Worm (Caenorhabditis elegans) whole organism, young adult: ENCODE data around the gene hot-8.

Experiments
- B0261.1 ChIP-seq: sonication (generic microtip); optimal IDR thresholded peaks from 2 replicates; lab custom pipeline; 2016; ENCODE audit warnings: mild to moderate bottlenecking, missing genetic modification characterization, moderate library complexity, missing compliant biosample characterization
- D2030.7 ChIP-seq: fragments of 200-800 bp; sonication (Bioruptor generic); IDR thresholded peaks from 2 replicates; pipeline ENCODE4 v1.3.6; 2022; ENCODE audit warnings: missing genetic modification reagents, missing genetic modification characterization, missing compliant biosample characterization
- F57A8.1 ChIP-seq: fragments of 200-800 bp; sonication (Bioruptor generic); optimal IDR thresholded peaks from 2 replicates; lab custom pipeline; 2018; ENCODE audit warnings: mild to moderate bottlenecking, missing genetic modification characterization, moderate library complexity, missing compliant biosample characterization
- F57C9.4 ChIP-seq: sonication (generic microtip); optimal IDR thresholded peaks from 2 replicates; lab custom pipeline; 2017; ENCODE audit warnings: mild to moderate bottlenecking, missing genetic modification characterization, missing compliant biosample characterization
- K11D2.4 ChIP-seq: fragments of 200-800 bp; sonication (Bioruptor generic); IDR thresholded peaks from 2 replicates; pipeline ENCODE4 v1.3.6; 2022; ENCODE audit warnings: missing genetic modification reagents, missing genetic modification characterization, missing compliant biosample characterization
- Y95B8A.8 ChIP-seq: fragments of 200-800 bp; sonication (Bioruptor generic); IDR thresholded peaks from 2 replicates; pipeline ENCODE4 v1.3.6; 2022; ENCODE audit warnings: missing genetic modification reagents, missing genetic modification characterization, missing compliant biosample characterization
- aptf-3 ChIP-seq: fragments of 200-800 bp; sonication (Bioruptor generic); IDR thresholded peaks from 2 replicates; pipeline ENCODE4 v1.3.6; 2022; ENCODE audit warnings: missing genetic modification characterization, missing compliant biosample characterization
- athp-1 ChIP-seq: sonication (generic microtip); optimal IDR thresholded peaks from 2 replicates; lab custom pipeline; 2017; ENCODE audit warnings: mild to moderate bottlenecking, missing genetic modification characterization, missing compliant biosample characterization
- attf-5 ChIP-seq: fragments of 200-800 bp; sonication (Bioruptor generic); optimal IDR thresholded peaks from 2 replicates; lab custom pipeline; 2018; ENCODE audit warnings: mild to moderate bottlenecking, missing genetic modification characterization, missing compliant biosample characterization
- bed-1 ChIP-seq: fragments of 200-800 bp; sonication (Bioruptor generic); IDR thresholded peaks from 2 replicates; pipeline ENCODE4 v1.3.6; 2022; ENCODE audit warnings: missing genetic modification reagents, missing genetic modification characterization, missing compliant biosample characterization
- bed-2 ChIP-seq: fragments of 200-800 bp; sonication (Bioruptor generic); IDR thresholded peaks from 2 replicates; pipeline ENCODE4 v1.3.6; 2022; ENCODE audit warnings: missing genetic modification reagents, missing genetic modification characterization, missing compliant biosample characterization
- die-1 ChIP-seq: sonication (generic microtip); optimal IDR thresholded peaks from 2 replicates; lab custom pipeline; 2016; ENCODE audit warnings: missing genotype, mild to moderate bottlenecking, missing genetic modification characterization, missing compliant biosample characterization
- dox-1 ChIP-seq: fragments of 200-800 bp; sonication (Bioruptor generic); IDR thresholded peaks from 2 replicates; pipeline ENCODE4 v1.3.6; 2022; ENCODE audit warnings: missing genetic modification reagents, missing genetic modification characterization, missing compliant biosample characterization
- egrh-3 ChIP-seq: fragments of 200-800 bp; sonication (Bioruptor generic); IDR thresholded peaks from 2 replicates; pipeline ENCODE4 v1.3.6; 2022; ENCODE audit warnings: missing genetic modification reagents, missing genetic modification characterization, missing compliant biosample characterization
- ets-4 ChIP-seq: fragments of 200-800 bp; sonication (Bioruptor generic); optimal IDR thresholded peaks from 2 replicates; lab custom pipeline; 2018; ENCODE audit warnings: mild to moderate bottlenecking, missing genetic modification characterization, missing compliant biosample characterization
- him-1 ChIP-seq: sonication (generic microtip); optimal IDR thresholded peaks from 2 replicates; lab custom pipeline; 2016; ENCODE audit warnings: missing genotype, missing genetic modification reagents, missing genetic modification characterization, missing compliant biosample characterization
- hmg-1.2 ChIP-seq: fragments of 200-800 bp; sonication (Bioruptor generic); IDR thresholded peaks from 2 replicates; pipeline ENCODE4 v1.3.6; 2022; ENCODE audit warnings: missing genetic modification reagents, missing genetic modification characterization, missing compliant biosample characterization
- hsf-1 ChIP-seq: fragments of 200-800 bp; sonication (Bioruptor generic); IDR thresholded peaks from 2 replicates; pipeline ENCODE4 v1.3.6; 2022; ENCODE audit warnings: missing genetic modification reagents, missing genetic modification characterization, missing compliant biosample characterization
- let-526 ChIP-seq: fragments of 200-800 bp; sonication (Bioruptor generic); IDR thresholded peaks from 2 replicates; pipeline ENCODE4 v1.3.6; 2022; ENCODE audit warnings: missing genetic modification reagents, missing genetic modification characterization, missing compliant biosample characterization
- let-607 ChIP-seq, 2 experiments: fragments of 200-800 bp in 1 of 2; sonication (Bioruptor generic) in 1 of 2; sonication (generic microtip) in 1 of 2; optimal IDR thresholded peaks; 2 replicates each; lab custom pipeline; 2016 to 2018; ENCODE audit warnings: mild to moderate bottlenecking in 2 of 2, missing compliant biosample characterization in 2 of 2, missing genetic modification characterization in 2 of 2, moderate library complexity in 2 of 2, missing genotype in 1 of 2
- lin-26 ChIP-seq: fragments of 200-800 bp; sonication (Bioruptor generic); IDR thresholded peaks from 2 replicates; pipeline ENCODE4 v1.3.6; 2022; ENCODE audit warnings: missing genetic modification reagents, missing genetic modification characterization, missing compliant biosample characterization
- lsy-27 ChIP-seq: sonication (generic microtip); optimal IDR thresholded peaks from 2 replicates; lab custom pipeline; 2017; ENCODE audit warnings: missing genetic modification characterization, mild to moderate bottlenecking, missing compliant biosample characterization, antibody characterized with exemption, missing genotype, borderline replicate concordance; ENCODE audit not compliant: insufficient read depth
- madf-6 ChIP-seq: fragments of 200-800 bp; sonication (Bioruptor generic); IDR thresholded peaks from 2 replicates; pipeline ENCODE4 v1.3.6; 2022; ENCODE audit warnings: missing genetic modification reagents, missing genetic modification characterization, missing compliant biosample characterization
- mes-4 ChIP-seq: sonication (generic microtip); optimal IDR thresholded peaks from 2 replicates; lab custom pipeline; 2016; ENCODE audit warnings: missing genotype, missing genetic modification characterization, missing compliant biosample characterization
- nfyb-1 ChIP-seq: fragments of 200-800 bp; sonication (Bioruptor generic); IDR thresholded peaks from 2 replicates; pipeline ENCODE4 v1.3.6; 2022; ENCODE audit warnings: missing genetic modification reagents, missing genetic modification characterization, missing compliant biosample characterization
- rcor-1 ChIP-seq: fragments of 200-800 bp; sonication (Bioruptor generic); IDR thresholded peaks from 2 replicates; pipeline ENCODE4 v1.3.6; 2022; ENCODE audit warnings: missing genetic modification reagents, missing genetic modification characterization, missing compliant biosample characterization
- rpc-1 ChIP-seq, 2 experiments: fragments of 150-350 bp in 1 of 2; sonication (generic microtip) in 1 of 2; optimal IDR thresholded peaks; 2 replicates each; lab custom pipeline; 2014 to 2018; ENCODE audit warnings: missing biosample characterization in 1 of 2, missing genetic modification characterization in 1 of 2, missing genetic modification reagents in 1 of 2, missing genotype in 1 of 2
- sea-2 ChIP-seq: fragments of 200-800 bp; sonication (Bioruptor generic); IDR thresholded peaks from 2 replicates; pipeline ENCODE4 v1.3.6; 2022; ENCODE audit warnings: missing genetic modification characterization, missing compliant biosample characterization
- snpc-4 ChIP-seq, 5 experiments: fragments of 150-350 bp in 1 of 5; sonication (generic microtip) in 4 of 5; optimal IDR thresholded peaks; 2 replicates each; lab custom pipeline; 2014 to 2018; ENCODE audit warnings: missing genetic modification characterization in 5 of 5, missing biosample characterization in 3 of 5, antibody characterized with exemption in 2 of 5, mild to moderate bottlenecking in 2 of 5, missing compliant biosample characterization in 2 of 5, missing genotype in 2 of 5, moderate library complexity in 2 of 5, missing genetic modification reagents in 1 of 5
- tbp1 ChIP-seq: fragments of 200-800 bp; sonication (Bioruptor generic); optimal IDR thresholded peaks from 2 replicates; lab custom pipeline; 2018; ENCODE audit warnings: mild to moderate bottlenecking, missing genetic modification characterization, missing compliant biosample characterization
- tbx-9 ChIP-seq: sonication (generic microtip); optimal IDR thresholded peaks from 2 replicates; lab custom pipeline; 2016; ENCODE audit warnings: borderline replicate concordance, missing genetic modification characterization, inconsistent platforms, missing compliant biosample characterization
- zfh-2 ChIP-seq: fragments of 200-800 bp; sonication (Bioruptor generic); conservative IDR thresholded peaks from 2 replicates; pipeline ENCODE4 v1.3.6; 2022; ENCODE audit warnings: missing genetic modification reagents, missing genetic modification characterization, missing compliant biosample characterization
- ztf-18 ChIP-seq: sonication (generic microtip); optimal IDR thresholded peaks from 2 replicates; lab custom pipeline; 2016; ENCODE audit warnings: missing genotype, mild to moderate bottlenecking, missing genetic modification characterization, missing compliant biosample characterization
- ztf-25 ChIP-seq: fragments of 200-800 bp; sonication (Bioruptor generic); IDR thresholded peaks from 2 replicates; pipeline ENCODE4 v1.3.6; 2022; ENCODE audit warnings: missing genetic modification reagents, missing genetic modification characterization, missing compliant biosample characterization
- ztf-26 ChIP-seq: sonication (generic microtip); optimal IDR thresholded peaks from 2 replicates; lab custom pipeline; 2017; ENCODE audit warnings: missing genetic modification characterization, missing compliant biosample characterization

The hot-8 gene

DNA sequence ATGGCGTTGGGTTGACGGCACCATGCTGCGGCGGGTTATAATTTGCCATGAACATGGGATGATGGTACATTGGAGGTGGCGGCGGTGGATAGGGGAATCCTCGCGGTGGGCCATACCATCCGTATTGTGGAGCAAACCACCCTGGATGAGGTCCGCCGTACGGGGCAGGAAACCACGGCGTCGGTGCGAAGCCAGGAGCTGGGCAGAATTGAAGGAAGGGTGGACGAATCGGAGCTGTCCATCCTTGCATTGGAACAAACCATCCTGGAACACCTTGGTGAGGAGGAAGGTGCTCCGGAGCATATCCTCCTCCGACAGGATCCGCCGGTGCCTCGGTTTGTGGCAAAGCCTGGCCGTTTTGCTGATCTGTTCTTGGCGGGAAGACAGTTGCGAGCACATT is 22.6 kb downstream of the hot-8 start:
- TF ChIP-seq zfh-2 (peak; percentile 86), sea-2 (GFP tag; lab: Robert Waterston, UW) (0 out of 2 replicates have a peak, but pooled peaks have one; percentile 44), egrh-3 (GFP tag; lab: Robert Waterston, UW) (0 out of 2 replicates have a peak, but pooled peaks have one; percentile 48), tbx-9 (tag; lab: Kevin White, UChicago) (no peak), dox-1 (GFP tag; lab: Robert Waterston, UW) (0 out of 2 replicates have a peak, but pooled peaks have one; percentile 12), lsy-27 (no peak), madf-6 (GFP tag; lab: Robert Waterston, UW) (no peak)

- TF ChIP-seq snpc-4 (GFP tag; optimal IDR thresholded peaks at IDR 0.05; lab: Kevin White, UChicago) (no peak), snpc-4 (tag; optimal IDR thresholded peaks at IDR 0.05; lab: Kevin White, UChicago) (no peak), Y95B8A.8 (GFP tag; lab: Robert Waterston, UW) (no peak), die-1 (tag; lab: Kevin White, UChicago) (no peak), mes-4 (tag; lab: Kevin White, UChicago) (no peak), ets-4 (GFP tag; lab: Kevin White, UChicago) (no peak), F57A8.1 (GFP tag; lab: Kevin White, UChicago) (no peak), let-526 (GFP tag; lab: Robert Waterston, UW) (no peak), let-607 (tag; optimal IDR thresholded peaks at IDR 0.05; lab: Kevin White, UChicago) (no peak), nfyb-1 (GFP tag; lab: Robert Waterston, UW) (no peak), sea-2 (GFP tag; lab: Robert Waterston, UW) (no peak), ztf-26 (tag; lab: Kevin White, UChicago) (no peak), aptf-3 (GFP tag; lab: Robert Waterston, UW) (no peak)
Observed at ce11 chrX:1206029-1206428, 25.9 kb downstream of the hot-8 start, which contains the start of gene T13G4.7. Gene T13G4.7 (minus strand): TSS chrX:1206129.

ce11 chrX:1207915-1208314 is 27.8 kb downstream of the hot-8 start:
- TF ChIP-seq let-607 (tag; optimal IDR thresholded peaks at IDR 0.05; lab: Kevin White, UChicago) (peak in 1 of 2 experiments; percentile 3), rpc-1 (optimal IDR thresholded peaks at IDR 0.05; lab: Kevin White, UChicago) (peak; percentile 82), rpc-1 (tag; optimal IDR thresholded peaks at IDR 0.05; lab: Kevin White, UChicago) (peak; percentile 93), F57C9.4 (tag; lab: Kevin White, UChicago) (no peak), rcor-1 (GFP tag; lab: Robert Waterston, UW) (no peak), die-1 (tag; lab: Kevin White, UChicago) (peak; percentile 47), him-1 (tag; lab: Kevin White, UChicago) (peak; percentile 4), B0261.1 (tag; lab: Kevin White, UChicago) (peak; percentile 51), K11D2.4 (GFP tag; lab: Robert Waterston, UW) (no peak), bed-1 (no peak), D2030.7 (GFP tag; lab: Robert Waterston, UW) (peak; percentile 54), tbp1 (GFP tag; lab: Kevin White, UChicago) (peak; percentile 79), ztf-18 (tag; lab: Kevin White, UChicago) (peak; percentile 23), lin-26 (GFP tag; lab: Robert Waterston, UW) (0 out of 2 replicates have a peak, but pooled peaks have one; percentile 35)

DNA sequence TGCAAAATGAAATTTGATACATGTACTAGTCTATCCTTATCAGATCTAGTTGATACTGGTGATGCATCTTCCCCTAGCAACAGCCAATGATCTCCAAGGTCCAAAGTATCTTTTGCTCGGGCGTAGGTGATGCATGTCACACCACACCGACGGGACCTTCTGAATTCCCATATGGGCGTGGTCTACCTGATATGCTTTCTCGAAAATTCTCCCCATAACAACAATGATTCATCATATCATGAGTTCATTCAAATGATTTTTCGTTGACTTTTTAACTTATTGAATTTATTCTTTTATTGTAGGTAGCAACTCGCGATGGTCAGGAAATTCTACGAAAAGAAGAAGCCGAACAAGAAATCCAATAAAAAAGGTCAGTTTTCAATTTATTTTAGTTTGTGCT is 29.0 kb downstream of the hot-8 start, which contains the start of gene C46H3.1:
Gene C46H3.1, plus strand, starts transcription at position 301 of the 400 bp plus-strand sequence.
- TF ChIP-seq bed-2 (GFP tag; lab: Robert Waterston, UW) (no peak), snpc-4 (GFP tag; optimal IDR thresholded peaks at IDR 0.05; lab: Kevin White, UChicago) (no peak), snpc-4 (tag; optimal IDR thresholded peaks at IDR 0.05; lab: Kevin White, UChicago) (no peak), hsf-1 (GFP tag; lab: Robert Waterston, UW) (no peak), athp-1 (tag; lab: Kevin White, UChicago) (no peak), ztf-25 (no peak), attf-5 (GFP tag; lab: Kevin White, UChicago) (no peak), hmg-1.2 (GFP tag; lab: Robert Waterston, UW) (no peak), him-1 (tag; lab: Kevin White, UChicago) (no peak), let-607 (tag; optimal IDR thresholded peaks at IDR 0.05; lab: Kevin White, UChicago) (no peak), lin-26 (GFP tag; lab: Robert Waterston, UW) (no peak)
- TF ChIP-seq, all 124 proteins: peak for 0
